Worm (Caenorhabditis elegans): ENCODE measurements around the gene puf-3.

Gene puf-3

DNA sequence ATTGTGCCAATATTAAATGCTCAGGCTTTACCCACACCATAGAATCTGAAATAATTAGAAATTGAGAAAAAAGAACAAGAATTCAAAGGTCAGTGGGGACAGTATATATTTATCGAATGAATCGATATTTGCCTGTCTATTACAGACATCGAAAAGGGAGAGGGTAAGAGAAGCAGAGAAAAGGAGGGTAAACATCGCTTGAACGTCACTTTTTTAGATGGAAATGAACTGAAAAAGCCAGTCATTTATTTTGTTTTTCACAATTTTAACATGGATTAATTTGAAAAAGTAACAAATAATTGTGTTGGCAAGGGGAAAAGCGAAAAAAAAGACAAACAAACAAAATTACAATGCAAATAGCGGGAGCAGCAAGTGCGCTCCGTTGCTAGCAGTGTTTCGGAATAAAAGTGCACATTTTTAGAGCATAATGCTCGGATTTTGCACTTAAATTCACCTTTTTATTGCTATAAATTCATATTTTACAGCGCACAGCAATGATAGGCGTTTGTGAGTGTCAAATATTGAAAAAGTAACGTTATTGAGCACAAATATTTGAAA is 9.1 kb downstream of the puf-3 start, which contains the start of gene tbc-9:
TSS of gene tbc-9 (minus strand) at position 51 of the 558 bp plus-strand sequence.
- no peak for TF ChIP-seq unc-62 (GFP tag; optimal IDR thresholded peaks at IDR 0.05)

DNA sequence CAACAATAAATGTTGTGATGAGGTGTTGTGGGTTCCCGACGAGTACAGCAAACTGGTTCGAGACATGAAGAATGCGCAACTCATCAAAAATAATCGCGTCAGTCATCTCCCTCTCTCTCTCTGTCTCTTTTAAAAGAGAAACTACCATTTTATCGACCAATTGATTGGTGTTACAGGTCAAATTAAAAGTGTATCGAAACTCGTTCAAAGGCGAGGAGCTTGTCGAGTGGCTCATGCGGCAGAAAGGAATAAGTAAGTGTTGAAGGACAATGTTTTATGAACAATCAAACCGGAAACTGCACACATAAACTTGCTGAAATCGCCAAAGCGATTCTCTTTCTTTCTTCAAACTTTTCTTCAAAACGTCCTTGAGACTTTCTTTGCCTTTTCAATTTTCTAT is 18.2 kb downstream of the puf-3 start:
- no peak for TF ChIP-seq unc-62 (GFP tag; optimal IDR thresholded peaks at IDR 0.05)

DNA sequence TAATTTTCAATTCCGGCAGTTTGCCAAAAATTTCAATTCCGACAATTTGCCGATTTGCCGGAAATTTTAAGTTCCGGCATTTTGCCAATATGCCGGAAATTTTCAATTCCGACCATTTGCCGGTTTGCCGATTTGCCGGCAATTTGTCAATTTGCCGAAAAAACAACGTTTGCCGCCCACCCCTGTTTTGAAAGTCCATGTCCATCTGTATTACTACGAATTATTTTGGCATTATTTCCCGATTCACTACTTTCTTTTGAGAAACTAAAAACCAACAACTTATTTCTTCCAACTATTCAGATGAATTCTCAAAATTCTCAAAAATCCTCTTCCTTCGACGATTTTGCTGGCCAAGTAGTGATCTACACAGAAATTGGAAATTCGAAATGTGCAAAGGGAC is 19.7 kb downstream of the puf-3 start, which contains the start of gene Y45F10A.7:
TSS of gene Y45F10A.7 (plus strand) at position 301 of the 400 bp plus-strand sequence.
- TF ChIP-seq unc-62 (GFP tag; optimal IDR thresholded peaks at IDR 0.05) = no peak

DNA sequence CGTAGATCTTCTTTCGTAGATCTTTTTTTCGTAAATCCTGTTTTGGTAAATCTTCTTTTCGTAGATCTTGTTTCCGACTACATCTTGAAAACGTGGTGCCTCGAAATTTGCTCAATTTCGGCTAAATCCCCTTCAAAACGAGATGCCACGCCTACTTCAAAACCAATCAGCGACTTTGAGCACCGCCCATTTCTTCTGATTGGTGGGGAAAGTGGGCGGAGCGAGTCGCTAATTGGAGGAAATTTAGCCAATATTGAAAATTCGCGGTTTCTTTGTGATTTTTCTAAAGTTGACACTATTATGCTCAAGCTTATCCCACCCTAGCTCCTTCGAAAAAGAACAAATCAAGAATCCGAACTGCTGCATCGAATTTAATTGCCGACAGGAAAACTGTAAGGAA is 24.4 kb downstream of the puf-3 start:
- TF ChIP-seq unc-62 (GFP tag; optimal IDR thresholded peaks at IDR 0.05) = no peak

DNA sequence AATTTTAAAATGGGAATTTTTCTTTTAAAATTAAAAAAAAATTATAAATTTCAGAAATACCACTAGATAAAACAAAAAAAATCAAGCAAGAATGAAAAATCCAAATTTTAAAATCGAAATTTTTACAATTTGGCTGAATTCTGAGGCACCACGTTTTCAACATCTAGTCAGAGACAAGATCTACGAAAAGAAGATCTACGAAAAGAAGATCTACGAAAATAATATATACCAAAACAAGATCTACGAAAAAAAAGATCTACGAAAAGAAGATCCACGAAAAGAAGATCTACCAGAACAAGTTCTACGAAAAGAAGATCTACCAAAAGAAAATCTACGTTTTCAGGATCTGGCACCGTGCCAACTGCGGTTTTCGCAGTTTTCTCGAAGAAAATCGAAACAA is 24.9 kb downstream of the puf-3 start:
- TF ChIP-seq unc-62 (GFP tag; optimal IDR thresholded peaks at IDR 0.05) = no peak

DNA sequence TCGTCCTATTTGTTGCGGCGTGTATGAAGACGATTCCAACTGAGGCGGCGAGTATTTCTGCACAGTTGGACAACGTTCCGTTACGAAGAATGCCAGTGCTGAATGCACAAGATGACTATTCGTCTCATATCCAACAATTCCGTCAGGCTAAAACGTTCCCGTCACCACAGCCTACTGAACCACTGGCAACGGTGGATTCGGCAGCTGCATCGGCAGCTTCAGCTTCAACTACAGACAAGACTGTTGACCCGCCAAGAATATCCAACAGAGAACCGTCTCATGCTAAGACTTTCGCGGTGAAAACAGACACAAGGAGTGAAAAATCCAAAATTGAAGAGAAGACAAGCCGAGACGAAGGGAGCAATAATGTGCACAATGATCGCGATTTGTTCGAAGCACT is 28.4 kb downstream of the puf-3 start:
- TF ChIP-seq unc-62 (GFP tag; optimal IDR thresholded peaks at IDR 0.05) = no peak

DNA sequence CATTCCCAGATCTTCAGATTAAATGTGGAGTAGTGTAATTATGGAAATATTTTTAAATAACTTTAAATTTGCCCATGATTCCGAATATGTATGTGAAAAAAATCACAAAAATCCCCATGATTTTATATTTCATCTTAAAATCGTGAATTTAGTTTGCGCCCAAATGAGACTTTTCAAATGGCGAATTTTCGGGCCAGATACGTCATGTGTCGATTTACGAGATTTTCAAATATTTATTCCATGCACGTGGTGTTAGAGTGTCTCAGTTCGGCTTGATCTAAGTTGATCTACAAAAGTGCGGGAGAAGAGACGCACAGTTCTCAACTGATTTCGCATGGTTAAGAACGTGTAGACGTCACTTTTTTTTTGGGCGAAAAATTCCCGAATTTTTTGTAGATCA is 29.5 kb downstream of the puf-3 start, which contains the start of gene Y38H8A.1:
TSS of gene Y38H8A.1 (plus strand) at position 301 of the 400 bp plus-strand sequence.
- TF ChIP-seq unc-62 (GFP tag; optimal IDR thresholded peaks at IDR 0.05) = no peak

DNA sequence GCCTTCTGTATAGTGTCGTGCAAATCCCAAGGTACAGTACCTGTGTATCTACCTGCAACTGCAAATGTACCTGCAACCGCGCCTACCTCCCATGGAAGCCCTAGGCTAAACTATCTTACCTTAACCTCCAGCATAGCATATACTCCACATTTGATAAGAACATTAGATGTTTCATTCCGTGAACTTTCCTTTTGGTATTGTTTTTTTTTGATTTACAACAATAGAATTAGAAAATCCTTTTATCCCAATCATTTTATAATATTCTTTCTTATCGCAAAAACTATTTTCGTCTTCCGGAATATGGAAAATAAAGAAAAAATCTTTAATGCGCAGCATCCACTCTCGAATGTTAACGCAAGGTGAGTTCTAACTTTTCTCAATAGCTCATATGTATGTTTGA is 37.8 kb downstream of the puf-3 start, which contains the start of gene Y38H8A.2:
TSS of gene Y38H8A.2 (plus strand) at position 301 of the 400 bp plus-strand sequence.
- TF ChIP-seq unc-62 (GFP tag; optimal IDR thresholded peaks at IDR 0.05) = no peak

DNA sequence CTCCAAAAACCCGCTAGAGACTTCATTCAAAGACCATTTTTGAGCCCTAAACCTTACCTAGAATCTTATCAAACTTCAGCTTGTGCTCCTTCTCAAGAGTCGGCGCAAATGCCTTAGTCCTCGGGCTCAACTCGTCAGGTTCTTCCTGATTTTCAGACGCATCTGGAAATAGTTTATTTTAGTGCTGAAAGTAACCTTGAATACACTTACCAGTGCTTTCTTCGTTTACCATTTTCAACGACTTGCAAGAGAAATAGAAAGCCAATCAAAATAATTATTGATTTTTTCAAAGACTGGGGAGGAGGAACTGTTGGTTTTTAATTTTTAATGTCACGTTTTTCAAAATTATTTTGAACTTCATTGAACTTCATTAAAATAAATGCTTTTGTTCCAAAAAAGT is 40.0 kb downstream of the puf-3 start, which contains the start of the genes ttbk-8.1 and Y38H8A.4:
TSS of gene ttbk-8.1 (plus strand) at position 301 of the 400 bp plus-strand sequence.
TSS of gene Y38H8A.4 (minus strand) at position 366 of the 400 bp plus-strand sequence.
- TF ChIP-seq unc-62 (GFP tag; optimal IDR thresholded peaks at IDR 0.05) = no peak

DNA sequence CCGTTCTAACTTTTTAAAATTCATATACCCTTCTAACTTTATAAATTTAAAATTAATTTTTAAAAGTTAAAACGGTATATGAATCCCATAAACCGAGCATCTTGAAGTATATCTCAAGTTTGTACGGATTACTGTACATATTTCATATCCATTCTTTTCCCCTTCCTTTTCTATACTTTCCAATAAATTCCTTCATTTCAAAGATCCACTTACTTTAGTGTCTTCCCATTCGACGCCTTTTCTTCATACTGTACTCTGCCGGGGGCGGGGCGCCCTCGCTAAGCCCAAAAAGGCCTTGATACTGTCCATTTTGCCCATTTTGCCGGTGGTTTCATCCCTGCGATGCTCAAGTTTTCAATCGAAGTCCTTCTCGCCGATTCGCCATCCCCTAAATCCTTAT is 46.2 kb downstream of the puf-3 start, which contains the start of gene fezf-1:
TSS of gene fezf-1 (plus strand) at position 301 of the 400 bp plus-strand sequence.
- TF ChIP-seq unc-62 (GFP tag; optimal IDR thresholded peaks at IDR 0.05) = no peak

DNA sequence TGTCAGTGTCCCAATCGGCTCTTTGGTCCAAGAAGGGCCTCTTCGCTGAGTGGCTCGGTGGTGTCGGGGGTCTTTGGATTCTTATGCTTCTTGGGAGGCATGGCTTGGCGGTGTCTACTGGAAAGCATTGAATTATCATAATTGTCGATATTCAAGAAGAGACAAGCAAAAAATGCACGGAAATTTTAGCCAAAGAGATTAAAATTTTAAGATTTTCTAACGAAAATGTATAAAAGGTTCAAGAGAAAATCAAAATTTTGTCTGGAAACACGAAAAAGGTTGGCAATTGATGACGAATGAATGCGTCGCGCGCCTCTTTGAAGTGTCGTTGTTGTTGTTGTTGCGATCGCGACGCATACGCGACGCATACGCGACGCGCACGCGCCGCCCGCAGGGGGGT is 51.1 kb downstream of the puf-3 start, which contains the start of gene Y38H8A.12:
TSS of gene Y38H8A.12 (minus strand) at position 101 of the 400 bp plus-strand sequence.
- TF ChIP-seq unc-62 (GFP tag; optimal IDR thresholded peaks at IDR 0.05) = no peak
